Worm (Caenorhabditis elegans): ENCODE measurements around the gene C09E7.11.

DNA sequence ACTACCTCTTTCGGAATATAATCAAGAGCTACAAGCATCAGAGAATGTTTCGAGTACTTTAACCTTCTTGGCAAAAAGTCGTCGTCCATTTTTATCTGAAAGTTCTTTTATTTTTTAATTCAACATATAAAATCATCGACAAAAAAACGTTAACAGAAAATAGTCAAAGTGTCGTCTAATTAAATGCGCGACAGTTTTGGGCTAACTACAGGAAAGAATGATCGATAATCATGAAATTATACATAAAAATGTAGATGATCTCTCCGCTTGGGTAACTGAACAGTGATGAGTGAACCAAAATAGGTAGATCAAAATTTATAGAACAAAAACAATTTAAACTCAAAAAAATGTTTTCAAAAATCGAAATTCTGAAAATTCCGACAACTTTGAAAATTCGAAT lies 27.3 kb downstream of the C09E7.11 start, which contains the start of gene C09E7.8:
- TF ChIP-seq ets-7 (tag; optimal IDR thresholded peaks at IDR 0.05) (no peak), hmbx-1 (tag; optimal IDR thresholded peaks at IDR 0.05) (no peak), hnd-1 (tag; optimal IDR thresholded peaks at IDR 0.05) (no peak), ama-1 (optimal IDR thresholded peaks at IDR 0.05) (no peak), flt-1 (GFP tag; IDR thresholded peaks at IDR 0.05) (no peak), tbx-11 (GFP tag; IDR thresholded peaks at IDR 0.05) (no peak)
